Fruit fly (Drosophila melanogaster): ENCODE results near the gene CG17712.

The CG17712 gene

dm6 chr2L:1787929-1788328 is 36.0 kb upstream of the CG17712 start:
- TF ChIP-seq CG31365 (tag; optimal IDR thresholded peaks at IDR 0.05) = no peak
- TF ChIP-seq CG17328 (GFP tag; IDR thresholded peaks at IDR 0.05) = no peak
- no peak for TF ChIP-seq Asciz (GFP tag; optimal IDR thresholded peaks at IDR 0.05)
- TF ChIP-seq Gsc (GFP tag; IDR thresholded peaks at IDR 0.05) = no peak
- TF ChIP-seq nerfin-1 (tag; optimal IDR thresholded peaks at IDR 0.05) = peak; percentile 54
- TF ChIP-seq CG18599 (GFP tag; optimal IDR thresholded peaks at IDR 0.05) = peak; percentile 41
- TF ChIP-seq Hey (tag; optimal IDR thresholded peaks at IDR 0.05) = peak; percentile 81
- TF ChIP-seq nmo (GFP tag; optimal IDR thresholded peaks at IDR 0.05) = no peak
- peak; percentile 76 for TF ChIP-seq abd-A (tag; optimal IDR thresholded peaks at IDR 0.05)
- TF ChIP-seq mirr (GFP tag; optimal IDR thresholded peaks at IDR 0.05) = peak; percentile 23
- peak; percentile 44 for TF ChIP-seq onecut (GFP tag; IDR thresholded peaks at IDR 0.05)
- no peak for TF ChIP-seq sima (GFP tag; optimal IDR thresholded peaks at IDR 0.05)
- TF ChIP-seq lab (GFP tag; optimal IDR thresholded peaks at IDR 0.05) = peak; percentile 19
- no peak for TF ChIP-seq zen2 (GFP tag; IDR thresholded peaks at IDR 0.05; ENCODE audit: partially characterized antibody)
- TF ChIP-seq CG17912 (GFP tag; optimal IDR thresholded peaks at IDR 0.05) = no peak
- TF ChIP-seq CG14441 (GFP tag; IDR thresholded peaks at IDR 0.05) = no peak
- no peak for TF ChIP-seq gem (tag; optimal IDR thresholded peaks at IDR 0.05)
- TF ChIP-seq Camta (GFP tag; optimal IDR thresholded peaks at IDR 0.05) = no peak
- no peak for TF ChIP-seq chm (GFP tag; IDR thresholded peaks at IDR 0.05)
- no peak for TF ChIP-seq gsb-n (tag; optimal IDR thresholded peaks at IDR 0.05)
- no peak for TF ChIP-seq pho (GFP tag; optimal IDR thresholded peaks at IDR 0.05)

- TF ChIP-seq CG12391 (tag; optimal IDR thresholded peaks at IDR 0.05) (no peak), so (GFP tag; IDR thresholded peaks at IDR 0.05) (no peak), chif (GFP tag; optimal IDR thresholded peaks at IDR 0.05) (no peak), CG18476 (GFP tag; optimal IDR thresholded peaks at IDR 0.05) (no peak)
Observed at dm6 chr2L:1783762-1784161, 31.8 kb upstream of the CG17712 start, which contains the start of gene Gr22e. Gene Gr22e, plus strand, starts transcription at chr2L:1784062.

- TF ChIP-seq ken (GFP tag; IDR thresholded peaks at IDR 0.05) (no peak), amos (GFP tag; IDR thresholded peaks at IDR 0.05; ENCODE audit: partially characterized antibody) (peak; percentile 29; the same call in 1 of the 2 replicates), CG1603 (tag; optimal IDR thresholded peaks at IDR 0.05) (no peak), Sry-δ (GFP tag; optimal IDR thresholded peaks at IDR 0.05) (peak; percentile 14), pfk (GFP tag; optimal IDR thresholded peaks at IDR 0.05) (no peak), stwl (tag; optimal IDR thresholded peaks at IDR 0.05) (peak; percentile 48), CG1792 (GFP tag; optimal IDR thresholded peaks at IDR 0.05) (no peak), BEAF-32 (GFP tag; optimal IDR thresholded peaks at IDR 0.05) (peak; percentile 18), Neu2 (GFP tag; optimal IDR thresholded peaks at IDR 0.05; ENCODE audit: borderline replicate concordance) (peak; percentile 96)
Observed at dm6 chr2L:1758853-1759252, 6.9 kb upstream of the CG17712 start, which contains the start of gene CG17650. Gene CG17650, minus strand, starts transcription at chr2L:1759093.

dm6 chr2L:1756351-1756750 is 4.4 kb upstream of the CG17712 start, which contains the start of gene Gr22f:
Gene Gr22f, minus strand, starts transcription at chr2L:1756451.
- TF ChIP-seq Gug (GFP tag; IDR thresholded peaks at IDR 0.05) = no peak
- TF ChIP-seq lbe (GFP tag; optimal IDR thresholded peaks at IDR 0.05) = no peak
- TF ChIP-seq Dip2 (GFP tag; IDR thresholded peaks at IDR 0.05) = no peak
- no peak for TF ChIP-seq ranshi (GFP tag; IDR thresholded peaks at IDR 0.05)
- TF ChIP-seq Oaz (GFP tag; IDR thresholded peaks at IDR 0.05) = no peak
- no peak for TF ChIP-seq Jarid2 (GFP tag; optimal IDR thresholded peaks at IDR 0.05)
- no peak for TF ChIP-seq grn (GFP tag; optimal IDR thresholded peaks at IDR 0.05)
- no peak for TF ChIP-seq Spps (tag; optimal IDR thresholded peaks at IDR 0.05)
- no peak for TF ChIP-seq Lim3 (GFP tag; IDR thresholded peaks at IDR 0.05)
- no peak for TF ChIP-seq CG2889 (GFP tag; IDR thresholded peaks at IDR 0.05)
- no peak for TF ChIP-seq wek (GFP tag; optimal IDR thresholded peaks at IDR 0.05)
- no peak for TF ChIP-seq D19A (tag; optimal IDR thresholded peaks at IDR 0.05)
- TF ChIP-seq CG33213 (GFP tag; optimal IDR thresholded peaks at IDR 0.05) = no peak
